Worm (Caenorhabditis elegans) whole organism, L3 larva: ENCODE results near the gene F13H6.5.

Experiments used
- ama-1 ChIP-seq: fragments of 150-350 bp; optimal IDR thresholded peaks from 2 replicates; lab custom pipeline; 2018
- jun-1 ChIP-seq: fragments of 150-350 bp; optimal IDR thresholded peaks from 2 replicates; lab custom pipeline; 2014; ENCODE audit warnings: missing biosample characterization, missing genetic modification reagents, missing genetic modification characterization
- nhr-237 ChIP-seq: fragments of 150-350 bp; optimal IDR thresholded peaks from 2 replicates; lab custom pipeline; 2014; ENCODE audit warnings: missing biosample characterization, missing genetic modification characterization

- TF ChIP-seq jun-1 (tag; lab: Kevin White, UChicago) (no peak), nhr-237 (tag; lab: Kevin White, UChicago) (no peak), ama-1 (lab: Kevin White, UChicago) (no peak)
Observed at ce11 chrV:6349597-6349996, 25.1 kb downstream of the F13H6.5 start.
